Fruit fly (Drosophila melanogaster) S2 (cell line): ENCODE data around the gene CG17919.

Experiments used
- CG8478 ChIP-seq: fragments of >200 bp; optimal IDR thresholded peaks from 2 replicates; lab custom pipeline; 2018
- CTCF ChIP-seq, 2 experiments: fragments of >200 bp; optimal IDR thresholded peaks; 2 replicates each; lab custom pipeline; 2018

Gene CG17919

DNA sequence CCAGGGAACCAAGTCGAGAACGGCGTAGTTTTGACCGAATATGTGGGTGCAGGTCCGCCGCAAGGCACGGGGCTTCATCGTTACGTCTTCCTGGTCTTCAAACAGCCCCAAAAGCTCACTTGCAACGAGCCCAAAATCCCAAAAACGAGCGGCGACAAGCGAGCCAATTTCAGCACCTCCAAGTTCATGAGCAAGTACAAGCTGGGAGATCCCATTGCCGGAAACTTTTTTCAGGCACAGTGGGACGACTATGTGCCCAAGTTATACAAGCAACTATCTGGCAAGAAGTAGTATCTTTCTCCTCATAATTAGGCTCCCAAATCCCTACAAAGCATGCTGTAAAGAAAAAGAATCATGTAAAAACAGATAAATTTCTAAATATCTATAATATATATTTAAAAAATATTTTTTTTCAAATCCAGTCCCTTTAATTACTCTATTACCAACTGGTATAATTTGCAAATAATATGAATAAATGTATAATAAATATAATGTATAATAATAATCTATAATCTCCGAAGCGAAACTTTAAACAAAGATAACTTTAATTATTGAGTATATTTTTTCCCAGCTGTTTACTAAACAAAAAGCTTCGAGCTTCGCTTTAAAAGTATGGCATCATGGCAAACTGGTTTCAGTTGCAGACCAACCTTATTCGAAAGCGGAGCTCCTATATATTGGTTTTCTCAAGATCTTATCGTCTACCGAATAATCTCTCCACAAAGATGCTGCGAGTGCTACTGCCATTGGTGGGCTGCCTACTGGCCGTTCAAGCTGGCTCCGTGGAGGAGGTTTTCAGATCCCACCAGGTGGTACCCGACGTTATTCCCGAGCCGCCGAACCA, at the start of gene CG17919:
TSS of gene CG17919 (plus strand) at position 634 of the 844 bp plus-strand sequence.
- TF ChIP-seq CG8478 (lab: Kevin White, UChicago) = no peak
- no peak for TF ChIP-seq CTCF (optimal IDR thresholded peaks at IDR 0.05; lab: Kevin White, UChicago)

DNA sequence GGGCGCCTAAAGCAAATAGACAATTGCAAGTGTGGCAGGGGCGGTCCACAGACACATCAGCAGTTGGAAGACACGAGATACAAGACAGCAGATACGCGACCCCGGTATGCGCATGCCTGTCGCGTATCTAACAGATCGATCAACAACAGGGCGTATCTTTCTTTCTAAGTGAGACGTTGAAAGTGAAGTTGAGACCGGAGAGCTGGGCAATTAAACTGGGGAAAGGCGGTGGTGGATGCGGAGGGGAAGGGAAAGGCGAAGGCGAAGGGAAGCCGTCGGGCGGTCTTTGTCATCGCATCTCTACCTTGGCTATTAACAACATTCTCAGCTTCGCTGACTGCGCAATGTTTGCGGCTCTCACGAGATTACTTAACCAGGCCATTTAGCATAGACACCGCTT, 49.8 kb upstream of the CG17919 start:
- TF ChIP-seq CG8478 (lab: Kevin White, UChicago) = no peak
- TF ChIP-seq CTCF (optimal IDR thresholded peaks at IDR 0.05; lab: Kevin White, UChicago) = no peak

DNA sequence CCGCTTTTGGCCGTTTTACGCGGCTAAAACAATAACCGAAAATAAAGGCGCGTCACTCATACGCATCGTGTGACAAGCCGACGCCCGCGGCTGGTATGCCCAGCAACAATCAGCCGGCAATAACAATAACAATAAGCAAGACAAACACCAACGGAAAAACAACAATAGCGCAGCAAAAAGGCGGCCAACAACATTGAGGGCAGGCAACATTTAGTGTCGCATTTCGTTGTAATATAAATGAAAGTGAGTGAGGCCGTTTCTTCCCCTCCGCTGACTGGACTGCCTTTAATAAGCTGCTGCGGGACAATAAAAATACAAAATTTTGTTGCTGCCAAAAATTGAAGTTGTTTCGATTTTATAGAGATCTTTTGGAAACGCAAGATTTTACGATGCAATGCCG, 46.7 kb upstream of the CG17919 start:
- TF ChIP-seq CG8478 (lab: Kevin White, UChicago) = no peak
- TF ChIP-seq CTCF (optimal IDR thresholded peaks at IDR 0.05; lab: Kevin White, UChicago) = no peak

DNA sequence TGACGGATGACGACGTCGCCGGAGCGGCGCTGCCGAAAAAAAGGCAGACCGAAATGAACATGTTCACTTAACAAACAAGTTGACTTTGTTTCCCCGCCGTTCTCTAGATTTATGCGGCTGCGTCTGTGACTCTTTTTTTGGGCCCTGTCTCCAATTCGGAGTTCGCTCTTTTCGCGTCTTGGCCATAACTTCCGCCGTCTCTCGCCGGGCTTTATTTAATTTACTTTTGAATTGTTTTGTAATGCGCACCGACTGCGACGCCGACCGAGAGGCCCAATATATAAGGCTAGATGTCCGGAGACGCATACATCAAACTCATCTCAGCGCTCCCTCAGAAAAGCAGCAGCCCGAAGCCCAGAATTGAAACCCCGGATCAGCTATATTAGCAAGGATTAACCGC, 45.0 kb upstream of the CG17919 start, which contains the start of gene Osi14:
TSS of gene Osi14 (plus strand) at position 301 of the 400 bp plus-strand sequence.
- TF ChIP-seq CTCF (optimal IDR thresholded peaks at IDR 0.05; lab: Kevin White, UChicago) (no peak), CG8478 (lab: Kevin White, UChicago) (no peak)

DNA sequence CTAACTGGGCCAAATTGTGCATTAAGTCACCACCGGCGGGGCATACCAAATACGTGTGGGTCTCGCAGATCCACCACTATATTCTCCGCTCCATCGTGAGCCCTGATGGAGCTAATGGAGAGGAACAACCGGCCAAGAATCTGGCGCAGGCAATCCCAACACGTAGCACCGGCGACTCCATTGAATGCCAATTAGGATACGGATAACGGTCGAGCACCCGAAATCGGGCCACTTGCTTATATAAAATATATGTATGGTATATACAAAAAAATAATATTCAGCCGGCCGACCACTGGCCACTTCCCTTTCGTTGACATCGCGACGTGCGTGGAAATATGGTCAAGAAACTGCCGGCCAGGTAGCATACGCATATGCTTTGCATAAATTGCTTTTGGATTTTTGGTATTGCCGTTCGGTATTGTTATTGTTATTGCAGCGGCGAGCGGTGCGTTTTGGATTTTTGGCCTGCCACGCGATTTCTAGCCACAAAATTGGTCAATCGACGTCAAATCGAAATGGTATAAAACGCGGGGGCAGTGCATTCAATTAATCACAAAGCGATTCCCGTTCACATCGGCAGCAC, 42.5 kb upstream of the CG17919 start, which contains the start of gene Osi15:
TSS of gene Osi15 (plus strand) at position 548 of the 583 bp plus-strand sequence.
- TF ChIP-seq CG8478 (lab: Kevin White, UChicago) (no peak), CTCF (optimal IDR thresholded peaks at IDR 0.05; lab: Kevin White, UChicago) (no peak)

DNA sequence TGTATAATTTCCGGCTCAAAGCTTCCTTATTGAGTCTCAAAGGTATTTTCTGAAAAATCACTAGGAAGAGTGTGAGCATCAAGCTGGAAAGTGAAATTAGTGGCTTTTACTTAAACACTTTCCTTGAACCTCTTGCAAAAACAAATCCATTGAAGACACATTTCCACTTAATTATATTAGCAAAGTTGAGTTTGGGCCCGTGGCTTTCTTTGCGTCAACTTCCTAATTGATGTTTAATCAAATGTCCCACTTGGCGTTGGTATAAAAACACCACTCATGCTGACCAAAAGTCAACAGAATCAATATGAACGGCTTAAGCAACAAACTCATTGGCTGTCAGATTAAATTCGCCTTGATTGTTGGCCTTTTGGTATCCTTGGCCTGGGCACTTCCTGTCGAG, 40.1 kb upstream of the CG17919 start, which contains the start of gene CG46396:
TSS of gene CG46396 (plus strand) at position 301 of the 400 bp plus-strand sequence.
- TF ChIP-seq CG8478 (lab: Kevin White, UChicago) (no peak), CTCF (optimal IDR thresholded peaks at IDR 0.05; lab: Kevin White, UChicago) (no peak)

DNA sequence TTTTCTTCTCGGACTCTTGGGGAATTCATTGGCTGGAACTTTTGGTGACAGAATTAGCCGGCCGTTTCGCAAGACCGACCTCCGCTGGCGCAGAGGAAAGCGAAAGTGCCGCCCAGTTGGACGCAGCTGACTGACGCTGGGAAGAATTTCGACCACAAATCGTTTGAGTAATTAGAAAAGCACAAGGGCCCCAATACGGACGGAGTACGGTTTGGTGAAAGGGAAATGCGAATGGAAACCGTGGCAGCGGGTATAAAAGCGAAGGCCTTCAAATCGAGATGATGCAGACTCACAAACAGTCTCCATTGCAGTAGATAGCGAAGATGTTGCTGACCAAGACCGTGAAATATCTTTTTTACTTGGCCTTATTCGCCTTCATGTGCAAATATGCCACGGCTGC, 38.9 kb upstream of the CG17919 start, which contains the start of gene Osi16:
TSS of gene Osi16 (plus strand) at position 301 of the 400 bp plus-strand sequence.
- no peak for TF ChIP-seq CTCF (optimal IDR thresholded peaks at IDR 0.05; lab: Kevin White, UChicago)
- TF ChIP-seq CG8478 (lab: Kevin White, UChicago) = no peak

DNA sequence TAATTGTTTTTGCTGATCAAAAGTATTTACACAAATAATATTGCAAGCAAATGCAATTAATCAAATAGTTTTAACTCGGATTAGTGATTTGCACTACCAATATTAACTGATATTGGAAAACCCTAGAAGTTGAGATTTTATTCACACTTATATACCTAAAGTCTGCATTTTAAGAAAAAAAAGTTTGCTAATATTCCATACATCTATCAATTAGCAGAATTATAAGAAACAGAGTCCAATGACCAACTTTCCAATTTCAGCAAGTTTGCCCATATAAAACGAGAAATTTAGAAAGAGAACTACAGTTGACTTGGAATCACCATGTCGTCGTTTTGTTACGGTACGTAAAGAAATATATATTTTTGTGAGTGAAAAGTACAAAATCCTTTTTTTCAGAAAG, 37.2 kb upstream of the CG17919 start, which contains the start of gene CG46026:
TSS of gene CG46026 (plus strand) at position 301 of the 400 bp plus-strand sequence.
- no peak for TF ChIP-seq CTCF (optimal IDR thresholded peaks at IDR 0.05; lab: Kevin White, UChicago)
- TF ChIP-seq CG8478 (lab: Kevin White, UChicago) = no peak

DNA sequence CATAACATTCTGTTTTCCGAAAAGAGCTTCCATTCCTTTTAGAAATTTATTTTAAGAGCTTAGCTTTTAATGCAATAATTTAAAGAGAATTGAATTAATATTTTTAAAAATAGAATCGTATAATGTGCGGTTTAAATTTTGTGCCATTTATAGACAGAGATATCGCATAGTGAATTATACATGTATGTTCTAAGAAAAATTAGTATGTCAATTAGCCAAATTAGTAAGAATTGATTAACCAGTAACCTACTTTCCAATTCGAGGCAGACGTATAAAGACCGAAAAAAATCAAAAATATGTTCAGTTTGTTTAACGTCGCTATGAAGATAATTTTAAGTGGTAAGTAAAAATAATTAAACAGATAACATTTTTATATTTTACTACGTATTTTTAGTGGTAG, 34.2 kb upstream of the CG17919 start, which contains the start of gene CG31560:
TSS of gene CG31560 (plus strand) at position 301 of the 400 bp plus-strand sequence.
- no peak for TF ChIP-seq CG8478 (lab: Kevin White, UChicago)
- no peak for TF ChIP-seq CTCF (optimal IDR thresholded peaks at IDR 0.05; lab: Kevin White, UChicago)

DNA sequence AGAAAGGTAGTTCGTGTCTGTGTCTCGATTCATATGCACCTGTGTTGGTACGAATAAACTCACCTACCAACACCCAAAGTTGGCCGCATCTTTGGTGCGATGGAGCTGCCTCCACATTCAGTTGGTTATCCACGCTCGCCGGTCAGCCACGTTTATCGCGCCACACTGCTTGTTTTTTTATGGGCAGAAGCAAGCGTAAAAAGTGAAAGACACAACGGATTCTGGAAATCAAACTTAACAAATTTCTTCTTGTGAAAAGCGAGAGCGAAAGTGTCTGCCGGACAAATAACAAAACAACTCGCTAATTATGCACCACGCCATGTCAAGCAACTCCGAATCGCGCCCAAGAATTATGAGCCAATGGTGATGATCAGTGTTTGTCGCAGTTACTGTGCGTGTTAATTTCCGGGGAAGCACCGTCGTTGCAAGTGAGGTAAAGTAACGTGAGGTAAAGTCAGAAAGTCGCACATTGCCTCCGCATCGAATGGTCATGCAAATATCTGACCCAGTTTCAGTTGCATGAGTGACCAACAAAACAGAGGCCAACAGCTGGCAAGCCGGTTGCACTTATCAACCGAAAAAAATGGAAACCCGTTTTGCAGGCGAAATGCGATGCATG, 32.1 kb upstream of the CG17919 start, which contains the start of gene Osi17:
TSS of gene Osi17 (plus strand) at position 132 of the 619 bp plus-strand sequence.
- TF ChIP-seq CG8478 (lab: Kevin White, UChicago) (no peak), CTCF (optimal IDR thresholded peaks at IDR 0.05; lab: Kevin White, UChicago) (no peak)

DNA sequence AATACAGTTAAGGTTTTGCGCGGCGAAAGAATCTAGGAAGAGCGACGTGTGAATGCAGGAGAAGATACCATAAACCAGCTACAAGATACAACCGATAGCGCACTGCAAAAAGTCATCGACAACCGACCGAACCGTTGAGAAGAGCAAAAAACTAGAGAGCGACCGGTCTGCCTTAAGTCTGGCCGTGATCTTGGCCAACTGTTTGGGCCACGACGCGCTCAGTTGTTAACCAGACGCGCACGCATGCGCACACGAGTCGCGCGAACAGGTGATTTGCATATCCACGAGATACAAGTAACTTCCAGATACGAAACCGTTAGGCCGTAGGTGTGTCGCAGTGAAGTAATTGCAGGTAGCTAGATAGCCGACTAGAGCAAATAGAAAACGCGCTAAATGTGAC, 28.8 kb upstream of the CG17919 start:
- no peak for TF ChIP-seq CG8478 (lab: Kevin White, UChicago)
- TF ChIP-seq CTCF (optimal IDR thresholded peaks at IDR 0.05; lab: Kevin White, UChicago) = no peak

DNA sequence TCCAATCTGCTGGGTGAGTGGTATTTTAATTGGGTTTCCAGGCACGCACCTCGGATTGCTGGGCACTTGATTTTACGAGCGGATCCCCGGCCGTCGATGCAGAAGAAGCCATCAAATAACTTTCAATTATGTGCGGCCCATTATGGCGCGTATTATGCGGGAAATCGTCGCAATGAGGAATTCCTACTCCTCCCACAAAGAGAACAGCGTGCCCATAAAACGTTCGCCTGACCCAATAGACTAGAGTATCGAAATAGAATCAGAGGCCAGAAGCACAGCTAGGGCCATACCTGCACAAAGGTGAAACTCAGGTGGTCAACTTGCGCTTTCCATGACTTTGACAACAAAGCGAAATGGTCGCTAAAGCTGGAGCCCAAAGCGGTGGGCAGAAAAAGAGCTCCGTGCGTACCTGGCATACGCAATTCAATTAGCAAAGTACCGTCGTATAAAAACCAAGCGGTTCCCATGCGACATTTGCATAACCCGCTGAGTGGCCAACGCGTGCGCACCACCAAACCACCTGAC, 14.0 kb upstream of the CG17919 start, which contains the start of gene Osi18:
TSS of gene Osi18 (plus strand) at position 475 of the 525 bp plus-strand sequence.
- TF ChIP-seq CTCF (optimal IDR thresholded peaks at IDR 0.05; lab: Kevin White, UChicago) = no peak
- no peak for TF ChIP-seq CG8478 (lab: Kevin White, UChicago)

DNA sequence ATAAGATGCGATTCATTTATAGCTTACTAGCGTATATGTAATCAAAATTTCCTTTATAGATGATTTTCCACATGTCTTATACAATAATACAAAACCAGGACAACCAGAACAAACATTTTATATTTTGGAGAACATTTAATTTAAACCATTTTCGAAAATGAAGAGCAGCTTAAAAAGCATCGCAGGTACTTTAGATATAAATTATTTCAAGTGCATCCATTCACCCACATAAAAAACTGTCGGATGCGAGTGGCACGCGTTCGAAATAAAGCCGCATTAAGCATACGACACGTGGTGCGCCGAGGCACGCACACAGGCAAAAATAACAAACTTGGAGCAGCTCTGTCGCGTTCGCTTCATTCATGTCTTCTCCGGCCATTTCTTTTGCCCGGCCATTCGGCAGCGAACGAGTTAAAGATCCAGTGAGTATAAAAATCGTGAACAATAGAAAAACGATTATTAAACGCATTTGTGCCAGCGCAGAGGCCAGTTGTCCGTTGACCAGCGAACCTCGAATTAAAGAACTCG, 8.9 kb upstream of the CG17919 start, which contains the start of gene Osi19:
TSS of gene Osi19 (plus strand) at position 457 of the 528 bp plus-strand sequence.
- TF ChIP-seq CTCF (optimal IDR thresholded peaks at IDR 0.05; lab: Kevin White, UChicago) (no peak), CG8478 (lab: Kevin White, UChicago) (no peak)

DNA sequence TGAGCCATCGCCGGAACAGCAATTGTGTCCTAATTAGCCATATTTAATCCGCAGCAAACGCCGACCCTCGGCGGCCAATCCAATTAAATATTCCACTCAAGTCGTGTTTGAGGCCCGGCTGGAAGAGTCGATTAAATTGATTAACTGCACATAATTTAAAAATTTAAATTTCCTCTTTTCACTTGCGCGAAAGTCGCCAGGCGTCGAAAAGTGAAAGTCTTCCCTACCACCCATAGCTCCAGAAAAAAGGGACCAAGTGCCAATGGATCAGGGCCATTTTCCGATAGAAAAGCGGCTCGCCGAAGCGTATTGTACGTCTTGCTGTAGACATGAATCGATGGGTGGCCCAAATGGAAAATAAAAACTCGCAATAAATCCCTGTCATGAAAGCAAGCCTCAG, 6.4 kb upstream of the CG17919 start:
- TF ChIP-seq CG8478 (lab: Kevin White, UChicago) = no peak
- TF ChIP-seq CTCF (optimal IDR thresholded peaks at IDR 0.05; lab: Kevin White, UChicago) = no peak
